Worm (Caenorhabditis elegans): ENCODE measurements around the gene M02G9.4.

DNA sequence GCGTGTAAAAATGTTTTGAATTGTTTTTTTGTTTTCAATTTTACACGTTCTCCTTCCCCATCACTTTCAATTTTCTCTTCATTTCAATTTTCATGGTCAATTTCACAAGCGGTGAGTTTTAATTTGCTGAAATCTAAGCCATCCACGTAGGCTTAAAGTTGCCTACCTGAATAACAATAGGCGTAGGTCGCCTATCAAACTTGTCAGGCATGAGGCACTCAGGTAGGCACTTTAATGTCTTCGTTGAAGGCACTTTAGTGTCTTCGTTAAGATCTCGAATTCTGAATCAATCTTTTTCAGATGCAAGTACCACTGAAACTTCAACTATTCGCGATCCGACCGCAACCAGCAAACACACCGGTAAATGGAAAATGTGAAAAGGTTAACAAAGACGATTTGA is 7.8 kb upstream of the M02G9.4 start, which contains the start of gene ZK970.8:
- no peak for TF ChIP-seq pqm-1 (tag; optimal IDR thresholded peaks at IDR 0.05)
- no peak for TF ChIP-seq egl-43 (GFP tag; IDR thresholded peaks at IDR 0.05)
- no peak for TF ChIP-seq skn-1 (tag; optimal IDR thresholded peaks at IDR 0.05)
- no peak for TF ChIP-seq snpc-4 (tag; optimal IDR thresholded peaks at IDR 0.05)
- TF ChIP-seq jun-1 (tag; optimal IDR thresholded peaks at IDR 0.05), result no peak
- no peak for TF ChIP-seq lin-29 (GFP tag; IDR thresholded peaks at IDR 0.05)
- no peak for TF ChIP-seq mdl-1 (tag; optimal IDR thresholded peaks at IDR 0.05)
- no peak for TF ChIP-seq Y105C5A.15 (GFP tag; IDR thresholded peaks at IDR 0.05)
- TF ChIP-seq zag-1 (tag; optimal IDR thresholded peaks at IDR 0.05), result no peak
- no peak for TF ChIP-seq lim-7 (GFP tag; IDR thresholded peaks at IDR 0.05)
- no peak for TF ChIP-seq mep-1 (tag; optimal IDR thresholded peaks at IDR 0.05)
- no peak for TF ChIP-seq nhr-28 (tag; optimal IDR thresholded peaks at IDR 0.05)

All from whole organism, L4 larva.